Worm (Caenorhabditis elegans) whole organism, L1 larva: Measurements from ENCODE around the gene epc-1.

Experiments used
- C34B4.2 ChIP-seq: sonication (generic microtip); optimal IDR thresholded peaks from 2 replicates; lab custom pipeline; 2017; ENCODE audit warnings: mild to moderate bottlenecking, missing genetic modification characterization, missing compliant biosample characterization
- ceh-8 ChIP-seq: fragments of 200-800 bp; sonication (Bioruptor generic); optimal IDR thresholded peaks from 2 replicates; lab custom pipeline; 2018; ENCODE audit warnings: mild to moderate bottlenecking, missing genetic modification characterization, moderate library complexity, missing compliant biosample characterization
- dsc-1 ChIP-seq: sonication (generic microtip); optimal IDR thresholded peaks from 2 replicates; lab custom pipeline; 2016; ENCODE audit warnings: mild to moderate bottlenecking, missing genetic modification characterization, missing compliant biosample characterization
- elt-3 ChIP-seq, 6 experiments: fragments of 150-350 bp in 1 of 6; sonication (generic microtip); optimal IDR thresholded peaks; 2 replicates each; lab custom pipeline; 2017 to 2018; ENCODE audit warnings: missing biosample characterization in 6 of 6, missing genetic modification characterization in 6 of 6, inconsistent platforms in 1 of 6
- hpl-2 ChIP-seq: fragments of 150-350 bp; optimal IDR thresholded peaks from 2 replicates; lab custom pipeline; 2014; ENCODE audit warnings: missing biosample characterization, missing genetic modification reagents, missing genetic modification characterization
- isw-1 ChIP-seq: fragments of 200-800 bp; sonication (Bioruptor generic); IDR thresholded peaks from 2 replicates; pipeline ENCODE4 v1.3.6; 2022; ENCODE audit warnings: missing genetic modification characterization, missing compliant biosample characterization
- lsy-2 ChIP-seq, 2 experiments: fragments of 150-350 bp; optimal IDR thresholded peaks; 2 replicates each; lab custom pipeline; 2014; ENCODE audit warnings: missing biosample characterization in 2 of 2, missing genetic modification characterization in 2 of 2
- mdl-1 ChIP-seq, 2 experiments: fragments of 150-350 bp; optimal IDR thresholded peaks; 2 replicates each; lab custom pipeline; 2014 to 2017; ENCODE audit warnings: missing biosample characterization in 2 of 2, missing genetic modification characterization in 2 of 2, inconsistent platforms in 1 of 2
- mep-1 ChIP-seq: fragments of 150-350 bp; optimal IDR thresholded peaks from 2 replicates; lab custom pipeline; 2014; ENCODE audit warnings: missing biosample characterization, missing genetic modification characterization
- nhr-71 ChIP-seq: sonication (generic microtip); optimal IDR thresholded peaks from 2 replicates; lab custom pipeline; 2016; ENCODE audit warnings: mild to moderate bottlenecking, missing genetic modification characterization, moderate library complexity, missing compliant biosample characterization
- unc-130 ChIP-seq: fragments of 150-350 bp; optimal IDR thresholded peaks from 2 replicates; lab custom pipeline; 2017; ENCODE audit warnings: missing biosample characterization, missing genetic modification characterization, inconsistent platforms

- TF ChIP-seq ceh-8 (GFP tag; lab: Kevin White, UChicago) (peak; percentile 57), lsy-2 (tag; optimal IDR thresholded peaks at IDR 0.05; lab: Kevin White, UChicago) (no peak), mep-1 (peak; percentile 24), hpl-2 (GFP tag; lab: Kevin White, UChicago) (no peak), isw-1 (GFP tag; lab: Robert Waterston, UW) (no peak), dsc-1 (tag; lab: Kevin White, UChicago) (peak; percentile 92), elt-3 (tag; optimal IDR thresholded peaks at IDR 0.05; lab: Kevin White, UChicago) (no peak), unc-130 (tag; lab: Kevin White, UChicago) (no peak), C34B4.2 (tag; lab: Kevin White, UChicago) (no peak), mdl-1 (tag; optimal IDR thresholded peaks at IDR 0.05; lab: Kevin White, UChicago) (no peak), nhr-71 (tag; lab: Kevin White, UChicago) (peak; percentile 75)
These were observed 7.6 kb upstream of the epc-1 start for ce11 chrIII:12615859-12616439.
